Worm (Caenorhabditis elegans) whole organism, young adult: ENCODE results near the gene pcp-2.
A peak's percentile ranks its signal among the peaks of the same experiment; 100 is the strongest.

Experiments
- B0261.1 ChIP-seq: sonication (generic microtip); optimal IDR thresholded peaks from 2 replicates; lab custom pipeline; 2016; ENCODE audit warnings: mild to moderate bottlenecking, missing genetic modification characterization, moderate library complexity, missing compliant biosample characterization
- D2030.7 ChIP-seq: fragments of 200-800 bp; sonication (Bioruptor generic); IDR thresholded peaks from 2 replicates; pipeline ENCODE4 v1.3.6; 2022; ENCODE audit warnings: missing genetic modification reagents, missing genetic modification characterization, missing compliant biosample characterization
- F37B4.10 ChIP-seq: fragments of 200-800 bp; sonication (Bioruptor generic); IDR thresholded peaks from 2 replicates; pipeline ENCODE4 v1.3.6; 2022; ENCODE audit warnings: missing genetic modification characterization, missing compliant biosample characterization
- F39B2.1 ChIP-seq: fragments of 200-800 bp; sonication (Bioruptor generic); IDR thresholded peaks from 2 replicates; pipeline ENCODE4 v1.3.6; 2022; ENCODE audit warnings: missing genetic modification reagents, missing genetic modification characterization, missing compliant biosample characterization
- F49E8.2 ChIP-seq: sonication (generic microtip); optimal IDR thresholded peaks from 3 replicates; lab custom pipeline; 2017; ENCODE audit warnings: missing genetic modification characterization, mild to moderate bottlenecking, missing compliant biosample characterization, antibody characterized with exemption, moderate library complexity; ENCODE audit not compliant: insufficient read depth
- F55B11.4 ChIP-seq: sonication (generic microtip); optimal IDR thresholded peaks from 2 replicates; lab custom pipeline; 2016; ENCODE audit warnings: missing compliant biosample characterization, missing genetic modification characterization, borderline replicate concordance; ENCODE audit not compliant: insufficient read depth
- F57A8.1 ChIP-seq: fragments of 200-800 bp; sonication (Bioruptor generic); optimal IDR thresholded peaks from 2 replicates; lab custom pipeline; 2018; ENCODE audit warnings: mild to moderate bottlenecking, missing genetic modification characterization, moderate library complexity, missing compliant biosample characterization
- K11D2.4 ChIP-seq: fragments of 200-800 bp; sonication (Bioruptor generic); IDR thresholded peaks from 2 replicates; pipeline ENCODE4 v1.3.6; 2022; ENCODE audit warnings: missing genetic modification reagents, missing genetic modification characterization, missing compliant biosample characterization
- T26A5.8 ChIP-seq: sonication (generic microtip); optimal IDR thresholded peaks from 2 replicates; lab custom pipeline; 2016; ENCODE audit warnings: missing genetic modification characterization, missing compliant biosample characterization
- Y53G8AR.9 ChIP-seq: fragments of 200-800 bp; sonication (Bioruptor generic); conservative IDR thresholded peaks from 2 replicates; pipeline ENCODE4 v1.3.6; 2022; ENCODE audit warnings: missing genetic modification reagents, missing genetic modification characterization, missing compliant biosample characterization
- akir-1 ChIP-seq: fragments of 200-800 bp; sonication (Bioruptor generic); optimal IDR thresholded peaks from 2 replicates; lab custom pipeline; 2018; ENCODE audit warnings: mild to moderate bottlenecking, missing genetic modification characterization, moderate library complexity, missing compliant biosample characterization
- attf-6 ChIP-seq: fragments of 200-800 bp; sonication (Bioruptor generic); IDR thresholded peaks from 2 replicates; pipeline ENCODE4 v1.3.6; 2022; ENCODE audit warnings: missing genetic modification reagents, missing genetic modification characterization, missing compliant biosample characterization
- bed-1 ChIP-seq: fragments of 200-800 bp; sonication (Bioruptor generic); IDR thresholded peaks from 2 replicates; pipeline ENCODE4 v1.3.6; 2022; ENCODE audit warnings: missing genetic modification reagents, missing genetic modification characterization, missing compliant biosample characterization
- cebp-1 ChIP-seq, 2 experiments: fragments of 200-800 bp in 1 of 2; sonication (Bioruptor generic) in 1 of 2; sonication (generic microtip) in 1 of 2; IDR thresholded peaks in 1 of 2; optimal IDR thresholded peaks in 1 of 2; 2 replicates each; pipeline versions ENCODE4 v1.3.6 to Lab custom; 2017 to 2022; ENCODE audit warnings: missing compliant biosample characterization in 2 of 2, missing genetic modification characterization in 2 of 2, mild to moderate bottlenecking in 1 of 2, missing genetic modification reagents in 1 of 2, moderate library complexity in 1 of 2
- ceh-91 ChIP-seq: fragments of 200-800 bp; sonication (Bioruptor generic); IDR thresholded peaks from 2 replicates; pipeline ENCODE4 v1.3.6; 2022; ENCODE audit warnings: missing genetic modification reagents, missing genetic modification characterization, missing compliant biosample characterization
- dpff-1 ChIP-seq: sonication (generic microtip); optimal IDR thresholded peaks from 2 replicates; lab custom pipeline; 2017; ENCODE audit warnings: mild to moderate bottlenecking, missing genetic modification characterization, missing compliant biosample characterization
- dpl-1 ChIP-seq: fragments of 150-350 bp; optimal IDR thresholded peaks from 2 replicates; lab custom pipeline; 2014; ENCODE audit warnings: missing biosample characterization, missing genetic modification reagents, missing genetic modification characterization
- ets-4 ChIP-seq: fragments of 200-800 bp; sonication (Bioruptor generic); optimal IDR thresholded peaks from 2 replicates; lab custom pipeline; 2018; ENCODE audit warnings: mild to moderate bottlenecking, missing genetic modification characterization, missing compliant biosample characterization
- gei-17 ChIP-seq: fragments of 200-800 bp; sonication (Bioruptor generic); optimal IDR thresholded peaks from 2 replicates; lab custom pipeline; 2018; ENCODE audit warnings: mild to moderate bottlenecking, missing genetic modification characterization, missing compliant biosample characterization
- hmg-1.2 ChIP-seq: fragments of 200-800 bp; sonication (Bioruptor generic); IDR thresholded peaks from 2 replicates; pipeline ENCODE4 v1.3.6; 2022; ENCODE audit warnings: missing genetic modification reagents, missing genetic modification characterization, missing compliant biosample characterization
- lir-1 ChIP-seq: fragments of 200-800 bp; sonication (Bioruptor generic); conservative IDR thresholded peaks from 2 replicates; pipeline ENCODE4 v1.3.6; 2022; ENCODE audit warnings: missing genetic modification reagents, missing genetic modification characterization, missing compliant biosample characterization
- lsl-1 ChIP-seq: fragments of 200-800 bp; sonication (Bioruptor generic); optimal IDR thresholded peaks from 2 replicates; lab custom pipeline; 2018; ENCODE audit warnings: mild to moderate bottlenecking, missing genetic modification characterization, moderate library complexity, missing compliant biosample characterization
- madf-6 ChIP-seq: fragments of 200-800 bp; sonication (Bioruptor generic); IDR thresholded peaks from 2 replicates; pipeline ENCODE4 v1.3.6; 2022; ENCODE audit warnings: missing genetic modification reagents, missing genetic modification characterization, missing compliant biosample characterization
- mxl-1 ChIP-seq: sonication (generic microtip); optimal IDR thresholded peaks from 2 replicates; lab custom pipeline; 2016; ENCODE audit warnings: missing genetic modification characterization, missing compliant biosample characterization
- rcor-1 ChIP-seq: fragments of 200-800 bp; sonication (Bioruptor generic); IDR thresholded peaks from 2 replicates; pipeline ENCODE4 v1.3.6; 2022; ENCODE audit warnings: missing genetic modification reagents, missing genetic modification characterization, missing compliant biosample characterization
- snpc-1.1 ChIP-seq: sonication (generic microtip); optimal IDR thresholded peaks from 2 replicates; lab custom pipeline; 2017; ENCODE audit warnings: missing genetic modification characterization, mild to moderate bottlenecking, missing compliant biosample characterization, antibody characterized with exemption, moderate library complexity, missing genotype, missing genetic modification reagents; ENCODE audit not compliant: insufficient read depth
- snpc-1.3 ChIP-seq: sonication (generic microtip); optimal IDR thresholded peaks from 2 replicates; lab custom pipeline; 2017; ENCODE audit warnings: missing genetic modification characterization, mild to moderate bottlenecking, missing compliant biosample characterization, antibody characterized with exemption, moderate library complexity, missing genotype, missing genetic modification reagents; ENCODE audit not compliant: insufficient read depth
- snpc-3.4 ChIP-seq: sonication (generic microtip); optimal IDR thresholded peaks from 2 replicates; lab custom pipeline; 2017; ENCODE audit warnings: missing genetic modification characterization, mild to moderate bottlenecking, missing compliant biosample characterization, antibody characterized with exemption, moderate library complexity, missing genotype, missing genetic modification reagents
- snpc-4 ChIP-seq, 5 experiments: fragments of 150-350 bp in 1 of 5; sonication (generic microtip) in 4 of 5; optimal IDR thresholded peaks; 2 replicates each; lab custom pipeline; 2014 to 2018; ENCODE audit warnings: missing genetic modification characterization in 5 of 5, missing biosample characterization in 3 of 5, antibody characterized with exemption in 2 of 5, mild to moderate bottlenecking in 2 of 5, missing compliant biosample characterization in 2 of 5, missing genotype in 2 of 5, moderate library complexity in 2 of 5, missing genetic modification reagents in 1 of 5
- tbp1 ChIP-seq: fragments of 200-800 bp; sonication (Bioruptor generic); optimal IDR thresholded peaks from 2 replicates; lab custom pipeline; 2018; ENCODE audit warnings: mild to moderate bottlenecking, missing genetic modification characterization, missing compliant biosample characterization
- tlf-1 ChIP-seq: fragments of 200-800 bp; sonication (Bioruptor generic); optimal IDR thresholded peaks from 2 replicates; lab custom pipeline; 2018; ENCODE audit warnings: mild to moderate bottlenecking, missing genetic modification characterization, missing compliant biosample characterization
- unc-130 ChIP-seq: sonication (generic microtip); optimal IDR thresholded peaks from 2 replicates; lab custom pipeline; 2016; ENCODE audit warnings: missing genetic modification reagents, missing genetic modification characterization, missing compliant biosample characterization
- zfh-2 ChIP-seq: fragments of 200-800 bp; sonication (Bioruptor generic); conservative IDR thresholded peaks from 2 replicates; pipeline ENCODE4 v1.3.6; 2022; ENCODE audit warnings: missing genetic modification reagents, missing genetic modification characterization, missing compliant biosample characterization
- ztf-25 ChIP-seq: fragments of 200-800 bp; sonication (Bioruptor generic); IDR thresholded peaks from 2 replicates; pipeline ENCODE4 v1.3.6; 2022; ENCODE audit warnings: missing genetic modification reagents, missing genetic modification characterization, missing compliant biosample characterization

pcp-2 gene

DNA sequence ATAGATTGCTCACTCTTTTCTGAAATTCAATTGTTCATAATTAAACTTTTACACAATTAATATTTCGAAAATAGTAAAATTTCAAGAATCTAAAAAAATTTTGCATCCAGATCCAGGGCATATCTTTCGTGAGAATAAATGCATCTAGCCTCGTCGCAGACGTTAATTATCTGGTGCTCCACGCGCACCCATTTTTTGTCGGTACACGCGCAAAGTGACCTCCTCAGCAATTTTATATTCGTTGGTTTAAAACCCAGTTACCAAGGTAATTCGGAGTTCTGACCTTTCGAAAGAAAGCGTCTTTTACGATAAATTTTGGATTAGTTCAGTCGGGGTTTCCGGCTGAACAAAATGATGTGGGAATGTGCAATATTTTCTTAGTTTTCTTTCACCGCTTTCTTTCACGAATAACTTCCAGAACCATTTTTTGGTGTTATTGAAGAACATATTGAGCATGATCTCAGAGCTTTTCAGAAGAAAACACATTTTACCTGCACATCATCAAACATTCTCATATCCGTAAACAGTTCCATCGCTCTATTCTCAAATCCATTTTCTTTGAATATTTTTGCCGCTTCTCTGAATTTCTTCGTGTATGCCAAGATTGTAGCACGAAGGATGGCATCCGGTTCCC is 24.6 kb downstream of the pcp-2 start:
- TF ChIP-seq zfh-2 (GFP tag; lab: Robert Waterston, UW), result no peak
- no peak for TF ChIP-seq ztf-25 (GFP tag; lab: Robert Waterston, UW)
- TF ChIP-seq tlf-1 (GFP tag; lab: Kevin White, UChicago), result no peak
- TF ChIP-seq K11D2.4, result no peak
- no peak for TF ChIP-seq F39B2.1 (GFP tag; lab: Robert Waterston, UW)
- peak; percentile 34 for TF ChIP-seq snpc-1.3 (tag; lab: Kevin White, UChicago)
- no peak for TF ChIP-seq bed-1 (GFP tag; lab: Robert Waterston, UW)
- TF ChIP-seq F57A8.1 (GFP tag; lab: Kevin White, UChicago), result no peak
- peak; percentile 73 for TF ChIP-seq tbp1 (GFP tag; lab: Kevin White, UChicago)
- TF ChIP-seq F37B4.10 (GFP tag; lab: Robert Waterston, UW), result no peak
- TF ChIP-seq B0261.1 (tag; lab: Kevin White, UChicago), result no peak
- peak; percentile 82 for TF ChIP-seq snpc-4 (GFP tag; optimal IDR thresholded peaks at IDR 0.05; lab: Kevin White, UChicago)
- peak; percentile 86 to 97 (median 94) for TF ChIP-seq snpc-4 (tag; optimal IDR thresholded peaks at IDR 0.05; lab: Kevin White, UChicago)
- no peak for TF ChIP-seq dpff-1 (tag; lab: Kevin White, UChicago)
- no peak for TF ChIP-seq T26A5.8
- no peak for TF ChIP-seq cebp-1 (GFP tag; IDR thresholded peaks at IDR 0.05; lab: Robert Waterston, UW)
- TF ChIP-seq cebp-1 (tag; optimal IDR thresholded peaks at IDR 0.05; lab: Kevin White, UChicago), result no peak
- peak; percentile 56 for TF ChIP-seq hmg-1.2 (GFP tag; lab: Robert Waterston, UW)
- TF ChIP-seq snpc-3.4 (tag; lab: Kevin White, UChicago), result peak; percentile 78
- no peak for TF ChIP-seq F55B11.4 (tag; lab: Kevin White, UChicago)
- peak; percentile 92 for TF ChIP-seq snpc-1.1 (tag; lab: Kevin White, UChicago)
- TF ChIP-seq lsl-1 (GFP tag; lab: Kevin White, UChicago), result peak; percentile 45
- TF ChIP-seq F49E8.2 (tag; lab: Kevin White, UChicago), result peak; percentile 8
- no peak for TF ChIP-seq ets-4 (GFP tag; lab: Kevin White, UChicago)
- no peak for TF ChIP-seq lir-1 (GFP tag; lab: Robert Waterston, UW)
- no peak for TF ChIP-seq ceh-91 (GFP tag; lab: Robert Waterston, UW)
- TF ChIP-seq mxl-1 (tag; lab: Kevin White, UChicago), result no peak
- TF ChIP-seq D2030.7, result peak; percentile 43; the same call in 1 of the 2 replicates
- TF ChIP-seq madf-6 (GFP tag; lab: Robert Waterston, UW), result peak; percentile 67
- TF ChIP-seq attf-6, result peak; percentile 93
- no peak for TF ChIP-seq gei-17 (GFP tag; lab: Kevin White, UChicago)
- no peak for TF ChIP-seq akir-1
- TF ChIP-seq dpl-1 (GFP tag; lab: Kevin White, UChicago), result no peak

ce11 chrIV:9135377-9135776 is 29.6 kb downstream of the pcp-2 start, which contains the start of gene delm-1:
TSS of gene delm-1 (minus strand) at chrIV:9135477.
- TF ChIP-seq rcor-1 (no peak), Y53G8AR.9 (GFP tag; lab: Robert Waterston, UW) (no peak), unc-130 (GFP tag; lab: Kevin White, UChicago) (no peak), snpc-3.4 (tag; lab: Kevin White, UChicago) (no peak)
